Fruit fly (Drosophila melanogaster): ENCODE data around the gene Ir75a.

Gene Ir75a

DNA sequence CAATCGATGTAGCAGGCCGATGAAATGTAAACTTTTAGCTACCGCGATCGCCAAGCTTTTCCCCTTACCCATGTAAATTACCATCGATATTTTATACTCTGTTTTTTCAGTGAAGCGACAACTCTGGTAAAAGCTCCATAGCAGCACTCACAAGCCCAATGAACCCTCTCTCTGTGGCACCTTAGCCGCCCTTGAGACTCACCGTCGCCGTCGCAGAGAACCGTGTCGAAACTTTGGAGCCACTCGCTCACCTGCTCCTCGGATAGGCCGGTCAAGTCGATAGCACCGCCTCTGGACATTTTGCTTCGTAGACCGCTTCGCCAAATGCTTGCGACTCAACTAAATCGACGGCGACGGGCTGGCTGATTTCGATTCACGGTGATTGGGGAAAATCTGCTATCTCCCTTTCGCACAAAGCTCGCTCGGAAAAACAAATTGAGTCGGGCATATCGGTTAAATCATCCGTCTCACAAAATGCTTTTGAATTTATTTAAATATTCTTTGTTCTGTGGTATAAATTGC is 23.4 kb upstream of the Ir75a start, which contains the start of gene CG5577 (continued):
- TF ChIP-seq Dref (GFP tag; IDR thresholded peaks at IDR 0.05): peak; percentile 57
- peak; percentile 40 for TF ChIP-seq cwo (GFP tag; optimal IDR thresholded peaks at IDR 0.05)
- TF ChIP-seq CG6175 (GFP tag; IDR thresholded peaks at IDR 0.05): peak; percentile 97
- no peak for TF ChIP-seq E2f1 (GFP tag; IDR thresholded peaks at IDR 0.05)
- TF ChIP-seq Meics (GFP tag; optimal IDR thresholded peaks at IDR 0.05): peak; percentile 40
- TF ChIP-seq Hr3 (GFP tag; optimal IDR thresholded peaks at IDR 0.05): no peak
- TF ChIP-seq odd (GFP tag; optimal IDR thresholded peaks at IDR 0.05): peak; percentile 10
- peak; percentile 41; the same call in 1 of the 3 replicates for TF ChIP-seq CG34422 (GFP tag; IDR thresholded peaks at IDR 0.05)
- TF ChIP-seq CG3995 (GFP tag; optimal IDR thresholded peaks at IDR 0.05): peak; percentile 75
- TF ChIP-seq slbo (GFP tag; IDR thresholded peaks at IDR 0.05): peak; percentile 39; the same call in 1 of the 2 replicates
- TF ChIP-seq Mes4 (GFP tag; optimal IDR thresholded peaks at IDR 0.05): no peak
- no peak for TF ChIP-seq ro (GFP tag; IDR thresholded peaks at IDR 0.05)
- TF ChIP-seq prd (optimal IDR thresholded peaks at IDR 0.05): no peak
- 0 out of 3 replicates have a peak, but pooled peaks have one; percentile 35 for TF ChIP-seq prd (GFP tag; IDR thresholded peaks at IDR 0.05)
- TF ChIP-seq nerfin-2 (GFP tag; IDR thresholded peaks at IDR 0.05; ENCODE audit: partially characterized antibody): 0 out of 2 replicates have a peak, but pooled peaks have one; percentile 16
- TF ChIP-seq CG15514 (GFP tag; optimal IDR thresholded peaks at IDR 0.05): peak; percentile 56
- TF ChIP-seq hkb (optimal IDR thresholded peaks at IDR 0.05): no peak
- TF ChIP-seq hkb (GFP tag; IDR thresholded peaks at IDR 0.05): no peak
- TF ChIP-seq vnd (GFP tag; IDR thresholded peaks at IDR 0.05; ENCODE audit: partially characterized antibody): peak; percentile 60; the same call in 2 of the 3 replicates
- TF ChIP-seq Drgx (GFP tag; IDR thresholded peaks at IDR 0.05): no peak
- no peak for TF ChIP-seq wek (GFP tag; optimal IDR thresholded peaks at IDR 0.05)
- TF ChIP-seq ssp (GFP tag; IDR thresholded peaks at IDR 0.05): no peak
- TF ChIP-seq CG13624 (GFP tag; optimal IDR thresholded peaks at IDR 0.05): peak; percentile 27
- peak; percentile 90 for TF ChIP-seq CG13287 (GFP tag; IDR thresholded peaks at IDR 0.05; ENCODE audit: partially characterized antibody)
- TF ChIP-seq CG15601 (tag; optimal IDR thresholded peaks at IDR 0.05): no peak
- TF ChIP-seq CG9932 (GFP tag; IDR thresholded peaks at IDR 0.05): peak; percentile 51; the same call in 1 of the 2 replicates
- peak; percentile 65; the same call in 1 of the 2 replicates for TF ChIP-seq amos (GFP tag; IDR thresholded peaks at IDR 0.05; ENCODE audit: partially characterized antibody)
- peak; percentile 78 for TF ChIP-seq Deaf1 (tag; optimal IDR thresholded peaks at IDR 0.05)
- TF ChIP-seq Trl (optimal IDR thresholded peaks at IDR 0.05): peak; percentile 38 to 75
- peak; percentile 9 for TF ChIP-seq Trl (GFP tag; optimal IDR thresholded peaks at IDR 0.05)
- TF ChIP-seq kni (GFP tag; optimal IDR thresholded peaks at IDR 0.05): no peak
- no peak for TF ChIP-seq ara (GFP tag; IDR thresholded peaks at IDR 0.05)
- TF ChIP-seq chm (GFP tag; IDR thresholded peaks at IDR 0.05): no peak
- peak; percentile 15 for TF ChIP-seq Fer3 (tag; optimal IDR thresholded peaks at IDR 0.05)
- no peak for TF ChIP-seq C15 (GFP tag; IDR thresholded peaks at IDR 0.05)
- TF ChIP-seq lab (GFP tag; optimal IDR thresholded peaks at IDR 0.05): peak; percentile 69
- TF ChIP-seq CG1832 (GFP tag; optimal IDR thresholded peaks at IDR 0.05): peak; percentile 38
- peak; percentile 98 for TF ChIP-seq ftz-f1 (GFP tag; optimal IDR thresholded peaks at IDR 0.05)
- no peak for TF ChIP-seq Oli (tag; optimal IDR thresholded peaks at IDR 0.05)
- no peak for TF ChIP-seq nau (GFP tag; optimal IDR thresholded peaks at IDR 0.05)
- TF ChIP-seq CG6689 (GFP tag; IDR thresholded peaks at IDR 0.05): peak; percentile 32; the same call in 1 of the 2 replicates
- peak; percentile 55 for TF ChIP-seq CG13296 (GFP tag; optimal IDR thresholded peaks at IDR 0.05)
- peak; percentile 52; the same call in 1 of the 2 replicates for TF ChIP-seq bbx (GFP tag; IDR thresholded peaks at IDR 0.05; ENCODE audit: partially characterized antibody)
- TF ChIP-seq ranshi (GFP tag; IDR thresholded peaks at IDR 0.05): no peak
- TF ChIP-seq Tbp (GFP tag; optimal IDR thresholded peaks at IDR 0.05): no peak
- TF ChIP-seq ERR (GFP tag; optimal IDR thresholded peaks at IDR 0.05): peak; percentile 31
- peak; percentile 27 for TF ChIP-seq CG15269 (tag; optimal IDR thresholded peaks at IDR 0.05)
- TF ChIP-seq her (GFP tag; optimal IDR thresholded peaks at IDR 0.05): peak; percentile 12
- peak; percentile 15; the same call in 1 of the 2 replicates for TF ChIP-seq lmd (GFP tag; IDR thresholded peaks at IDR 0.05)
- peak; percentile 16 for TF ChIP-seq shn (GFP tag; optimal IDR thresholded peaks at IDR 0.05)
- TF ChIP-seq row (GFP tag; IDR thresholded peaks at IDR 0.05): peak; percentile 74

Data from whole organism, embryonic.